Worm (Caenorhabditis elegans) whole organism, L4 larva: ENCODE data around the gene F20B6.10.

Source experiments
- F44E2.7 ChIP-seq: fragments of 200-800 bp; sonication (Bioruptor generic); IDR thresholded peaks from 2 replicates; pipeline ENCODE4 v2.1.2; 2022; ENCODE audit warnings: missing genetic modification characterization, missing compliant biosample characterization
- T20F7.1 ChIP-seq: fragments of 200-800 bp; sonication (Bioruptor generic); optimal IDR thresholded peaks from 2 replicates; lab custom pipeline; 2018; ENCODE audit warnings: mild to moderate bottlenecking, missing genetic modification characterization, missing compliant biosample characterization
- Y105C5A.15 ChIP-seq: fragments of 200-800 bp; sonication (Bioruptor generic); IDR thresholded peaks from 2 replicates; pipeline ENCODE4 v1.3.6; 2022; ENCODE audit warnings: missing genetic modification characterization, missing compliant biosample characterization
- ama-1 ChIP-seq: fragments of 150-350 bp; optimal IDR thresholded peaks from 2 replicates; lab custom pipeline; 2014; ENCODE audit warnings: inconsistent platforms, mixed read lengths
- ceh-32 ChIP-seq: sonication (generic microtip); optimal IDR thresholded peaks from 2 replicates; lab custom pipeline; 2016; ENCODE audit warnings: mild to moderate bottlenecking, missing genetic modification characterization, missing compliant biosample characterization; ENCODE audit not compliant: poor library complexity
- ceh-82 ChIP-seq: sonication (generic microtip); optimal IDR thresholded peaks from 2 replicates; lab custom pipeline; 2017; ENCODE audit warnings: missing biosample characterization, missing genetic modification characterization
- ces-1 ChIP-seq: fragments of 150-350 bp; sonication (generic microtip); optimal IDR thresholded peaks from 4 replicates; lab custom pipeline; 2014; ENCODE audit warnings: missing biosample characterization, missing genetic modification reagents, missing genetic modification characterization
- daf-12 ChIP-seq: fragments of 150-350 bp; optimal IDR thresholded peaks from 2 replicates; lab custom pipeline; 2014; ENCODE audit warnings: missing biosample characterization, missing genetic modification reagents, missing genetic modification characterization
- daf-16 ChIP-seq, 3 experiments: sonication (generic microtip); optimal IDR thresholded peaks; 2 replicates each; lab custom pipeline; 2016 to 2017; ENCODE audit warnings: missing genetic modification characterization in 3 of 3, missing genetic modification reagents in 3 of 3, mild to moderate bottlenecking in 2 of 3, missing compliant biosample characterization in 2 of 3, missing biosample characterization in 1 of 3, moderate library complexity in 1 of 3
- daf-19 ChIP-seq: fragments of 200-800 bp; sonication (Bioruptor generic); conservative IDR thresholded peaks from 2 replicates; pipeline ENCODE4 v1.3.6; 2022; ENCODE audit warnings: missing genetic modification characterization, missing compliant biosample characterization
- dmd-6 ChIP-seq: fragments of 200-800 bp; sonication (Bioruptor generic); IDR thresholded peaks from 2 replicates; pipeline ENCODE4 v1.3.6; 2022; ENCODE audit warnings: missing genetic modification reagents, missing genetic modification characterization, missing compliant biosample characterization
- dmd-8 ChIP-seq: fragments of 200-800 bp; sonication (Bioruptor generic); IDR thresholded peaks from 2 replicates; pipeline ENCODE4 v1.3.6; 2022; ENCODE audit warnings: missing genetic modification characterization, missing compliant biosample characterization
- dpl-1 ChIP-seq: fragments of 150-350 bp; optimal IDR thresholded peaks from 2 replicates; lab custom pipeline; 2014; ENCODE audit warnings: missing biosample characterization, missing genetic modification reagents, missing genetic modification characterization
- duxl-1 ChIP-seq: sonication (generic microtip); optimal IDR thresholded peaks from 2 replicates; lab custom pipeline; 2016; ENCODE audit warnings: mild to moderate bottlenecking, missing genetic modification characterization, moderate library complexity, missing compliant biosample characterization; ENCODE audit not compliant: poor library complexity
- egl-43 ChIP-seq: fragments of 200-800 bp; sonication (Bioruptor generic); IDR thresholded peaks from 2 replicates; pipeline ENCODE4 v1.3.6; 2022; ENCODE audit warnings: missing genetic modification reagents, missing genetic modification characterization, missing compliant biosample characterization
- hif-1 ChIP-seq, 2 experiments: sonication (generic microtip); optimal IDR thresholded peaks; 2 replicates each; lab custom pipeline; 2016 to 2017; ENCODE audit warnings: missing compliant biosample characterization in 2 of 2, missing genetic modification characterization in 2 of 2, missing genetic modification reagents in 2 of 2, missing genotype in 2 of 2, mild to moderate bottlenecking in 1 of 2
- hlh-30 ChIP-seq: sonication (generic microtip); optimal IDR thresholded peaks from 2 replicates; lab custom pipeline; 2017; ENCODE audit warnings: antibody characterized with exemption, mild to moderate bottlenecking, missing genetic modification characterization, missing compliant biosample characterization; ENCODE audit not compliant: insufficient read depth
- hmg-1.1 ChIP-seq: fragments of 200-800 bp; sonication (Bioruptor generic); IDR thresholded peaks from 2 replicates; pipeline ENCODE4 v1.3.6; 2022; ENCODE audit warnings: missing genetic modification reagents, missing genetic modification characterization, missing compliant biosample characterization
- jun-1 ChIP-seq: fragments of 150-350 bp; optimal IDR thresholded peaks from 2 replicates; lab custom pipeline; 2014; ENCODE audit warnings: missing biosample characterization, missing genetic modification reagents, missing genetic modification characterization
- lim-7 ChIP-seq: fragments of 200-800 bp; sonication (Bioruptor generic); IDR thresholded peaks from 2 replicates; pipeline ENCODE4 v1.3.6; 2022; ENCODE audit warnings: missing genetic modification characterization, missing compliant biosample characterization
- lin-29 ChIP-seq: fragments of 200-800 bp; sonication (Bioruptor generic); IDR thresholded peaks from 2 replicates; pipeline ENCODE4 v1.3.6; 2022; ENCODE audit warnings: missing genetic modification reagents, missing genetic modification characterization, missing compliant biosample characterization
- lin-38 ChIP-seq: fragments of 200-800 bp; sonication (Bioruptor generic); IDR thresholded peaks from 2 replicates; pipeline ENCODE4 v1.3.6; 2022; ENCODE audit warnings: missing genetic modification reagents, missing genetic modification characterization, missing compliant biosample characterization
- madf-9 ChIP-seq: fragments of 200-800 bp; sonication (Bioruptor generic); conservative IDR thresholded peaks from 2 replicates; pipeline ENCODE4 v1.3.6; 2022; ENCODE audit warnings: missing genetic modification reagents, missing genetic modification characterization, missing compliant biosample characterization
- mdl-1 ChIP-seq, 2 experiments: fragments of 150-350 bp in 1 of 2; sonication (generic microtip) in 1 of 2; optimal IDR thresholded peaks; 2 replicates each; lab custom pipeline; 2014 to 2017; ENCODE audit warnings: missing biosample characterization in 2 of 2, missing genetic modification characterization in 2 of 2
- mep-1 ChIP-seq: fragments of 150-350 bp; sonication (generic microtip); optimal IDR thresholded peaks from 3 replicates; lab custom pipeline; 2014; ENCODE audit warnings: missing biosample characterization, missing genetic modification characterization
- nhr-102 ChIP-seq: sonication (generic microtip); optimal IDR thresholded peaks from 2 replicates; lab custom pipeline; 2016; ENCODE audit warnings: mild to moderate bottlenecking, missing genetic modification characterization, moderate library complexity, missing compliant biosample characterization
- nhr-11 ChIP-seq: fragments of 150-350 bp; optimal IDR thresholded peaks from 2 replicates; lab custom pipeline; 2014; ENCODE audit warnings: missing biosample characterization, missing genetic modification characterization
- nhr-111 ChIP-seq: fragments of 200-800 bp; sonication (Bioruptor generic); optimal IDR thresholded peaks from 2 replicates; lab custom pipeline; 2018; ENCODE audit warnings: mild to moderate bottlenecking, missing genetic modification characterization, missing compliant biosample characterization
- nhr-28 ChIP-seq: fragments of 150-350 bp; optimal IDR thresholded peaks from 2 replicates; lab custom pipeline; 2014; ENCODE audit warnings: missing biosample characterization, missing genetic modification characterization
- nhr-41 ChIP-seq: fragments of 200-800 bp; sonication (Bioruptor generic); IDR thresholded peaks from 2 replicates; pipeline ENCODE4 v1.3.6; 2022; ENCODE audit warnings: missing genetic modification reagents, missing genetic modification characterization, missing compliant biosample characterization
- nhr-42 ChIP-seq: fragments of 200-800 bp; sonication (Bioruptor generic); IDR thresholded peaks from 2 replicates; pipeline ENCODE4 v1.3.6; 2022; ENCODE audit warnings: missing genetic modification characterization, missing compliant biosample characterization
- nhr-48 ChIP-seq: sonication (generic microtip); optimal IDR thresholded peaks from 2 replicates; lab custom pipeline; 2016; ENCODE audit warnings: mild to moderate bottlenecking, missing genetic modification characterization, missing compliant biosample characterization
- nhr-77 ChIP-seq: fragments of 150-350 bp; optimal IDR thresholded peaks from 2 replicates; lab custom pipeline; 2014; ENCODE audit warnings: missing biosample characterization, missing genetic modification characterization
- pha-4 ChIP-seq, 2 experiments: fragments of 150-350 bp in 1 of 2; fragments of 200-800 bp in 1 of 2; sonication (Bioruptor generic) in 1 of 2; IDR thresholded peaks in 1 of 2; optimal IDR thresholded peaks in 1 of 2; 2 replicates each; pipeline versions ENCODE4 v1.3.6 to Lab custom; 2014 to 2022; ENCODE audit warnings: missing genetic modification characterization in 2 of 2, missing genetic modification reagents in 2 of 2, missing biosample characterization in 1 of 2, missing compliant biosample characterization in 1 of 2
- php-3 ChIP-seq: fragments of 200-800 bp; sonication (Bioruptor generic); IDR thresholded peaks from 2 replicates; pipeline ENCODE4 v1.3.6; 2022; ENCODE audit warnings: missing genetic modification reagents, missing genetic modification characterization, missing compliant biosample characterization
- saeg-2 ChIP-seq: fragments of 200-800 bp; sonication (Bioruptor generic); IDR thresholded peaks from 2 replicates; pipeline ENCODE4 v1.3.6; 2022; ENCODE audit warnings: missing genetic modification reagents, missing genetic modification characterization, missing compliant biosample characterization
- sdz-12 ChIP-seq: fragments of 200-800 bp; sonication (Bioruptor generic); optimal IDR thresholded peaks from 2 replicates; lab custom pipeline; 2018; ENCODE audit warnings: mild to moderate bottlenecking, missing genetic modification characterization, missing compliant biosample characterization
- set-16 ChIP-seq: fragments of 200-800 bp; sonication (Bioruptor generic); IDR thresholded peaks from 2 replicates; pipeline ENCODE4 v1.3.6; 2022; ENCODE audit warnings: missing genetic modification reagents, missing genetic modification characterization, missing compliant biosample characterization
- snpc-1.2 ChIP-seq: fragments of 200-800 bp; sonication (Bioruptor generic); IDR thresholded peaks from 2 replicates; pipeline ENCODE4 v1.3.6; 2022; ENCODE audit warnings: missing genetic modification reagents, missing genetic modification characterization, missing compliant biosample characterization
- spr-1 ChIP-seq: sonication (generic microtip); optimal IDR thresholded peaks from 2 replicates; lab custom pipeline; 2016; ENCODE audit warnings: mild to moderate bottlenecking, missing genetic modification characterization, missing compliant biosample characterization
- zfp-2 ChIP-seq: sonication (generic microtip); optimal IDR thresholded peaks from 2 replicates; lab custom pipeline; 2016; ENCODE audit warnings: mild to moderate bottlenecking, missing genetic modification characterization, missing compliant biosample characterization
- ztf-11 ChIP-seq: fragments of 150-350 bp; optimal IDR thresholded peaks from 2 replicates; lab custom pipeline; 2014; ENCODE audit warnings: missing biosample characterization, missing genetic modification characterization

The F20B6.10 gene

ce11 chrX:4222779-4223387 is 5.9 kb upstream of the F20B6.10 start (continued):
- TF ChIP-seq dpl-1 (GFP tag; lab: Kevin White, UChicago) = peak; percentile 10
- peak; percentile 71 for TF ChIP-seq dmd-6 (GFP tag; lab: Robert Waterston, UW)
- TF ChIP-seq Y105C5A.15 (GFP tag; lab: Robert Waterston, UW) = no peak
- peak; percentile 66; the same call in 1 of the 2 replicates for TF ChIP-seq dmd-8 (GFP tag; lab: Robert Waterston, UW)
- peak; percentile 88 for TF ChIP-seq nhr-48
- peak; percentile 57 for TF ChIP-seq nhr-42 (GFP tag; lab: Robert Waterston, UW)
- 0 out of 2 replicates have a peak, but pooled peaks have one; percentile 15 for TF ChIP-seq madf-9 (GFP tag; lab: Robert Waterston, UW)
- TF ChIP-seq nhr-77 (tag; lab: Kevin White, UChicago) = no peak
- TF ChIP-seq daf-12 (tag; lab: Kevin White, UChicago) = no peak
- TF ChIP-seq nhr-41 (GFP tag; lab: Robert Waterston, UW) = no peak
- no peak for TF ChIP-seq nhr-111 (GFP tag; lab: Kevin White, UChicago)
- TF ChIP-seq zfp-2 (tag; lab: Kevin White, UChicago) = no peak
- peak; percentile 40 for TF ChIP-seq duxl-1 (tag; lab: Kevin White, UChicago)
- TF ChIP-seq saeg-2 (GFP tag; lab: Robert Waterston, UW) = peak; percentile 63
- peak; percentile 51 for TF ChIP-seq hlh-30 (tag; lab: Kevin White, UChicago)
- TF ChIP-seq T20F7.1 (GFP tag; lab: Kevin White, UChicago) = peak; percentile 25
- TF ChIP-seq set-16 (GFP tag; lab: Robert Waterston, UW) = peak; percentile 75
- peak; percentile 98 for TF ChIP-seq hmg-1.1 (GFP tag; lab: Robert Waterston, UW)
- peak; percentile 56 to 86 for TF ChIP-seq daf-16 (GFP tag; optimal IDR thresholded peaks at IDR 0.05; lab: Kevin White, UChicago)
- peak; percentile 51 for TF ChIP-seq daf-16 (tag; optimal IDR thresholded peaks at IDR 0.05; lab: Kevin White, UChicago)
- peak; percentile 11 to 43 for TF ChIP-seq hif-1 (tag; optimal IDR thresholded peaks at IDR 0.05; lab: Kevin White, UChicago)
- TF ChIP-seq daf-19 (GFP tag; lab: Robert Waterston, UW) = 0 out of 2 replicates have a peak, but pooled peaks have one; percentile 15
- TF ChIP-seq lin-38 (GFP tag; lab: Robert Waterston, UW) = peak; percentile 47
- no peak for TF ChIP-seq ces-1
- TF ChIP-seq pha-4 (GFP tag; IDR thresholded peaks at IDR 0.05; lab: Robert Waterston, UW) = peak; percentile 86
- TF ChIP-seq pha-4 (tag; optimal IDR thresholded peaks at IDR 0.05; lab: Kevin White, UChicago) = no peak
- peak; percentile 77 for TF ChIP-seq nhr-28 (tag; lab: Kevin White, UChicago)
- TF ChIP-seq mep-1 (tag; lab: Kevin White, UChicago) = peak; percentile 61
- peak; percentile 96 for TF ChIP-seq ama-1 (lab: Kevin White, UChicago)
- TF ChIP-seq F44E2.7 (GFP tag; lab: Robert Waterston, UW) = 0 out of 2 replicates have a peak, but pooled peaks have one; percentile 29
- TF ChIP-seq nhr-102 (tag; lab: Kevin White, UChicago) = peak; percentile 88
- peak; percentile 62 for TF ChIP-seq ceh-32
- TF ChIP-seq mdl-1 (tag; optimal IDR thresholded peaks at IDR 0.05; lab: Kevin White, UChicago) = peak in 1 of 2 experiments; percentile 53
- no peak for TF ChIP-seq snpc-1.2 (GFP tag; lab: Robert Waterston, UW)
- TF ChIP-seq ceh-82 (tag; lab: Kevin White, UChicago) = no peak
- TF ChIP-seq spr-1 = peak; percentile 85
- TF ChIP-seq lin-29 (GFP tag; lab: Robert Waterston, UW) = peak; percentile 13; the same call in 1 of the 2 replicates
- TF ChIP-seq lim-7 (GFP tag; lab: Robert Waterston, UW) = 0 out of 2 replicates have a peak, but pooled peaks have one; percentile 52
- peak; percentile 84 for TF ChIP-seq egl-43 (GFP tag; lab: Robert Waterston, UW)
- TF ChIP-seq jun-1 = peak; percentile 32
- no peak for TF ChIP-seq sdz-12
- TF ChIP-seq php-3 = peak; percentile 83
- no peak for TF ChIP-seq ztf-11
- peak; percentile 17 for TF ChIP-seq nhr-11 (tag; lab: Kevin White, UChicago)
